Fruit fly (Drosophila melanogaster) whole organism, embryonic: ENCODE data around the gene Eig71Eg.
A peak's percentile ranks its signal among the peaks of the same experiment; 100 is the strongest.

Experiments used
- BEAF-32 ChIP-seq: fragments of 200-800 bp; sonication (Bioruptor generic); optimal IDR thresholded peaks from 3 replicates; lab custom pipeline; 2017; ENCODE audit warnings: missing biosample characterization, missing genetic modification characterization, mild to moderate bottlenecking, moderate library complexity, missing genetic modification reagents
- BtbVII ChIP-seq: fragments of 200-800 bp; sonication (Bioruptor generic); optimal IDR thresholded peaks from 3 replicates; lab custom pipeline; 2017; ENCODE audit warnings: missing biosample characterization, mild to moderate bottlenecking, missing genetic modification characterization
- C15 ChIP-seq: fragments of 200-800 bp; sonication (Bioruptor generic); IDR thresholded peaks from 3 replicates; pipeline ENCODE4 v1.3.6; 2022; ENCODE audit warnings: missing biosample characterization, missing genetic modification characterization
- CG11696 ChIP-seq: fragments of 200-800 bp; sonication (Bioruptor generic); IDR thresholded peaks from 2 replicates; pipeline ENCODE4 v1.3.6; 2022; ENCODE audit warnings: missing biosample characterization, missing genetic modification characterization
- CG12155 ChIP-seq: fragments of 200-800 bp; sonication (Bioruptor generic); optimal IDR thresholded peaks from 3 replicates; lab custom pipeline; 2016; ENCODE audit warnings: missing biosample characterization, missing genetic modification characterization
- CG13424 ChIP-seq: fragments of 200-800 bp; sonication (Bioruptor generic); optimal IDR thresholded peaks from 2 replicates; lab custom pipeline; 2019; ENCODE audit warnings: missing biosample characterization, mild to moderate bottlenecking, missing genetic modification characterization, moderate library complexity
- CG16779 ChIP-seq: fragments of 200-800 bp; sonication (Bioruptor generic); IDR thresholded peaks from 2 replicates; pipeline ENCODE4 v1.3.6; 2022; ENCODE audit warnings: missing biosample characterization, missing genetic modification characterization
- CG17186 ChIP-seq: fragments of 200-800 bp; sonication (Bioruptor generic); optimal IDR thresholded peaks from 3 replicates; lab custom pipeline; 2017; ENCODE audit warnings: missing biosample characterization, missing genetic modification reagents, missing genetic modification characterization
- CG18476 ChIP-seq: fragments of 200-800 bp; sonication (Bioruptor generic); optimal IDR thresholded peaks from 2 replicates; lab custom pipeline; 2016; ENCODE audit warnings: missing biosample characterization, mild to moderate bottlenecking, missing genetic modification characterization
- CG2202 ChIP-seq: fragments of 200-800 bp; sonication (Bioruptor generic); optimal IDR thresholded peaks from 2 replicates; lab custom pipeline; 2018; ENCODE audit warnings: missing biosample characterization, mild to moderate bottlenecking, missing genetic modification characterization
- CG2678 ChIP-seq: fragments of 200-800 bp; sonication (Bioruptor generic); optimal IDR thresholded peaks from 3 replicates; lab custom pipeline; 2019; ENCODE audit warnings: missing biosample characterization, mild to moderate bottlenecking, missing genetic modification characterization, moderate library complexity
- CG2712 ChIP-seq: fragments of 200-800 bp; optimal IDR thresholded peaks from 3 replicates; lab custom pipeline; 2019; ENCODE audit warnings: missing biosample characterization, mild to moderate bottlenecking, missing genetic modification characterization, moderate library complexity
- CG32767 ChIP-seq: fragments of 200-800 bp; sonication (Bioruptor generic); IDR thresholded peaks from 2 replicates; pipeline ENCODE4 v1.3.6; 2022; ENCODE audit warnings: missing biosample characterization, missing genetic modification characterization
- CG34224 ChIP-seq: fragments of 200-800 bp; sonication (Bioruptor generic); IDR thresholded peaks from 3 replicates; pipeline ENCODE4 v1.3.6; 2022; ENCODE audit warnings: missing biosample characterization, missing genetic modification characterization; ENCODE audit not compliant: partially characterized antibody
- CG3838 ChIP-seq: fragments of 200-800 bp; sonication (Bioruptor generic); optimal IDR thresholded peaks from 3 replicates; lab custom pipeline; 2016; ENCODE audit warnings: missing biosample characterization, missing genetic modification characterization
- CG7357 ChIP-seq: fragments of 200-800 bp; sonication (Bioruptor generic); IDR thresholded peaks from 3 replicates; pipeline ENCODE4 v1.3.6; 2022; ENCODE audit warnings: missing biosample characterization, missing genetic modification characterization
- CG8765 ChIP-seq: fragments of 200-800 bp; sonication (Bioruptor generic); IDR thresholded peaks from 2 replicates; pipeline ENCODE4 v1.3.6; 2022; ENCODE audit warnings: missing biosample characterization, missing genetic modification characterization
- CG8924 ChIP-seq: fragments of 200-800 bp; optimal IDR thresholded peaks from 3 replicates; lab custom pipeline; 2019; ENCODE audit warnings: missing biosample characterization, mild to moderate bottlenecking, missing genetic modification characterization, moderate library complexity
- CoRest ChIP-seq: fragments of 200-800 bp; sonication (Bioruptor generic); optimal IDR thresholded peaks from 3 replicates; lab custom pipeline; 2018; ENCODE audit warnings: missing biosample characterization, mild to moderate bottlenecking, missing genetic modification characterization, moderate library complexity
- Dad ChIP-seq: fragments of 200-800 bp; sonication (Bioruptor generic); optimal IDR thresholded peaks from 3 replicates; lab custom pipeline; 2016; ENCODE audit warnings: missing biosample characterization, missing genetic modification characterization
- Dek ChIP-seq: fragments of 200-800 bp; sonication (Bioruptor generic); optimal IDR thresholded peaks from 3 replicates; lab custom pipeline; 2019; ENCODE audit warnings: missing biosample characterization, mild to moderate bottlenecking, missing genetic modification characterization, moderate library complexity
- Drgx ChIP-seq: fragments of 200-800 bp; sonication (Bioruptor generic); IDR thresholded peaks from 2 replicates; pipeline ENCODE4 v1.3.6; 2022; ENCODE audit warnings: missing biosample characterization, missing genetic modification characterization
- ERR ChIP-seq: fragments of 200-800 bp; sonication (Bioruptor generic); optimal IDR thresholded peaks from 2 replicates; lab custom pipeline; 2016; ENCODE audit warnings: missing biosample characterization, missing genetic modification characterization
- Gug ChIP-seq: fragments of 200-800 bp; sonication (Bioruptor generic); IDR thresholded peaks from 4 replicates; pipeline ENCODE4 v1.3.6; 2022; ENCODE audit warnings: missing biosample characterization, missing genetic modification characterization
- HmgD ChIP-seq: fragments of 200-800 bp; sonication (Bioruptor generic); optimal IDR thresholded peaks from 3 replicates; lab custom pipeline; 2016; ENCODE audit warnings: missing biosample characterization, missing genetic modification characterization
- Max ChIP-seq: fragments of 200-800 bp; sonication (Bioruptor generic); optimal IDR thresholded peaks from 2 replicates; lab custom pipeline; 2016; ENCODE audit warnings: missing biosample characterization, mild to moderate bottlenecking, missing genetic modification characterization
- Mes4 ChIP-seq: fragments of 200-800 bp; sonication (Bioruptor generic); optimal IDR thresholded peaks from 2 replicates; lab custom pipeline; 2016; ENCODE audit warnings: missing biosample characterization, missing genetic modification characterization
- Sox102F ChIP-seq: fragments of 200-800 bp; sonication (Bioruptor generic); optimal IDR thresholded peaks from 2 replicates; lab custom pipeline; 2018; ENCODE audit warnings: missing biosample characterization, mild to moderate bottlenecking, missing genetic modification characterization, moderate library complexity
- Sry-β ChIP-seq: fragments of 200-800 bp; sonication (Bioruptor generic); optimal IDR thresholded peaks from 2 replicates; lab custom pipeline; 2018; ENCODE audit warnings: missing biosample characterization, mild to moderate bottlenecking, missing genetic modification characterization, moderate library complexity
- Taf1 ChIP-seq: fragments of 200-800 bp; sonication (Bioruptor generic); IDR thresholded peaks from 2 replicates; pipeline ENCODE4 v1.3.6; 2022; ENCODE audit warnings: missing biosample characterization, missing genetic modification characterization
- az2 ChIP-seq: fragments of 200-800 bp; sonication (Bioruptor generic); optimal IDR thresholded peaks from 3 replicates; lab custom pipeline; 2016; ENCODE audit warnings: missing biosample characterization, missing genetic modification characterization
- cas ChIP-seq: fragments of 200-800 bp; sonication (Bioruptor generic); IDR thresholded peaks from 2 replicates; pipeline ENCODE4 v1.3.6; 2022; ENCODE audit warnings: missing biosample characterization, missing genetic modification characterization
- caup ChIP-seq: fragments of 200-800 bp; sonication (Bioruptor generic); optimal IDR thresholded peaks from 3 replicates; lab custom pipeline; 2017; ENCODE audit warnings: missing biosample characterization, mild to moderate bottlenecking, missing genetic modification characterization, moderate library complexity; ENCODE audit not compliant: severe bottlenecking
- cwo ChIP-seq: fragments of 200-800 bp; sonication (Bioruptor generic); optimal IDR thresholded peaks from 3 replicates; lab custom pipeline; 2017; ENCODE audit warnings: missing biosample characterization, missing genetic modification characterization, mild to moderate bottlenecking, moderate library complexity, missing genetic modification reagents
- disco-r ChIP-seq: fragments of 200-800 bp; sonication (Bioruptor generic); optimal IDR thresholded peaks from 2 replicates; lab custom pipeline; 2016; ENCODE audit warnings: missing biosample characterization, missing genetic modification characterization
- ftz-f1 ChIP-seq: fragments of 200-800 bp; sonication (Bioruptor generic); optimal IDR thresholded peaks from 2 replicates; lab custom pipeline; 2016; ENCODE audit warnings: missing biosample characterization, missing genetic modification characterization
- gcm2 ChIP-seq: fragments of 200-800 bp; sonication (Bioruptor generic); optimal IDR thresholded peaks from 2 replicates; lab custom pipeline; 2016; ENCODE audit warnings: missing biosample characterization, missing genetic modification characterization
- ham ChIP-seq: fragments of 200-800 bp; sonication (Bioruptor generic); IDR thresholded peaks from 2 replicates; pipeline ENCODE4 v1.3.6; 2022; ENCODE audit warnings: missing biosample characterization, missing genetic modification characterization
- lola ChIP-seq, 3 experiments: fragments of >200 bp in 2 of 3; fragments of 200-800 bp in 1 of 3; sonication (Bioruptor generic) in 1 of 3; optimal IDR thresholded peaks; 2 replicates each; lab custom pipeline; 2017 to 2019; ENCODE audit warnings: missing biosample characterization in 3 of 3, missing genetic modification characterization in 3 of 3, mild to moderate bottlenecking in 1 of 3, moderate library complexity in 1 of 3
- lov ChIP-seq, 2 experiments: fragments of 200-800 bp in 1 of 2; fragments of >200 bp in 1 of 2; sonication (Bioruptor generic) in 1 of 2; IDR thresholded peaks in 1 of 2; optimal IDR thresholded peaks in 1 of 2; 2 replicates in 1 of 2; 3 replicates in 1 of 2; pipeline versions ENCODE4 v1.3.6 to Lab custom; 2017 to 2022; ENCODE audit warnings: missing biosample characterization in 1 of 2, missing genetic modification characterization in 1 of 2
- nmo ChIP-seq: fragments of 200-800 bp; sonication (Bioruptor generic); optimal IDR thresholded peaks from 2 replicates; lab custom pipeline; 2018; ENCODE audit warnings: missing biosample characterization, mild to moderate bottlenecking, missing genetic modification characterization, moderate library complexity
- pb ChIP-seq: fragments of 200-800 bp; sonication (Bioruptor generic); optimal IDR thresholded peaks from 3 replicates; lab custom pipeline; 2016; ENCODE audit warnings: missing biosample characterization, missing genetic modification characterization
- pum ChIP-seq: fragments of 200-800 bp; sonication (Bioruptor generic); optimal IDR thresholded peaks from 2 replicates; lab custom pipeline; 2016; ENCODE audit warnings: missing biosample characterization, missing genetic modification characterization
- ranshi ChIP-seq: fragments of 200-800 bp; sonication (Bioruptor generic); IDR thresholded peaks from 2 replicates; pipeline ENCODE4 v1.3.6; 2022; ENCODE audit warnings: missing biosample characterization, missing genetic modification characterization
- sens ChIP-seq: fragments of 200-800 bp; sonication (Bioruptor generic); peaks from one replicate; lab custom pipeline; 2016; ENCODE audit warnings: missing biosample characterization, missing genetic modification characterization
- sna ChIP-seq: fragments of 200-800 bp; sonication (Bioruptor generic); IDR thresholded peaks from 2 replicates; pipeline ENCODE4 v1.3.6; 2022; ENCODE audit warnings: missing biosample characterization, missing genetic modification characterization; ENCODE audit not compliant: partially characterized antibody
- ssp ChIP-seq: fragments of 200-800 bp; sonication (Bioruptor generic); IDR thresholded peaks from 2 replicates; pipeline ENCODE4 v1.3.6; 2022; ENCODE audit warnings: missing biosample characterization, missing genetic modification characterization
- wek ChIP-seq: fragments of 200-800 bp; sonication (Bioruptor generic); optimal IDR thresholded peaks from 3 replicates; lab custom pipeline; 2018; ENCODE audit warnings: missing biosample characterization, mild to moderate bottlenecking, missing genetic modification characterization, moderate library complexity

The Eig71Eg gene

DNA sequence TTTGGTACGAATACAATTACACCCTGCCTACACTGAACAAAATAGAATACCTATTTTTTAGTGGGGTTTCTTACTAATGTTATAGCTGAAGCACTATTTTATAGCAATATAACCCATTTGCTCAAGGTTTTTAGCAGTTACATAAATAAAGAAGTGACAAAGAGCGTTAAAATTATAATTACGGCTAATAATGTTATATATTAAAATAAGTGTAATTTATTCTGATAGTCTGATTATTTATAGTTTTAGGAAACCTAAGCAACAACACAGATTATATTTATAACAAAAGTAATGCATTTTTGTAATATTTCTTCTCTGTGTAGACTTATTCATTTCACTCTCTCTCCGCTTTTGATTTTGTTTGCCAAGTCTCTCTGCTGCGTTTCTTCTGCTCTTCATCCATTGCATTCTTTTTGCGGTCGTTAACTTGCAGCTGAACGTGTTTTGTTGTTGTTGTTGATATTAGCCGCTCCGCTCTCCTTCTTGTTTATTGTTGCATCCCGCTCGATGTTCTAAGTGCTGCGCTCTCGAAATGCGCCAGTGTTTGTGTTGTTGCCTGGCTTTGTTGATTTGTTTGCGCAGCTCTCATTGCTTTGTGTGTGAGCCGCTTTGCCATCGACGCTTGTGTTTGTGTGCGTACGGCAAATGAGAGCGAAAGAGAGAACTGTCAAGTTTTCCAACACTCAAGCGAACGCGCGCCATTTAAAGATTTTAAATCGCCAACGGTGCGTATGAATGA, 31.6 kb upstream of the Eig71Eg start (continued):
- TF ChIP-seq cwo (GFP tag; lab: Kevin White, UChicago) (peak; percentile 88), CG12155 (GFP tag; lab: Kevin White, UChicago) (peak; percentile 75), Drgx (peak; percentile 90), CG13424 (peak; percentile 94), CG2678 (tag; lab: Kevin White, UChicago) (peak; percentile 97), Max (GFP tag; lab: Kevin White, UChicago) (peak; percentile 73), Mes4 (GFP tag; lab: Kevin White, UChicago) (no peak), Gug (GFP tag; lab: Robert Waterston, UW) (peak; percentile 65; the same call in 3 of the 4 replicates), CG16779 (GFP tag; lab: Robert Waterston, UW) (no peak), az2 (GFP tag; lab: Kevin White, UChicago) (peak; percentile 89), lov (optimal IDR thresholded peaks at IDR 0.05; lab: Kevin White, UChicago) (no peak), lov (GFP tag; IDR thresholded peaks at IDR 0.05; lab: Robert Waterston, UW) (0 out of 3 replicates have a peak, but pooled peaks have one; percentile 19), BtbVII (peak; percentile 89), Dad (no peak), caup (GFP tag; lab: Kevin White, UChicago) (peak; percentile 81), C15 (GFP tag; lab: Robert Waterston, UW) (peak; percentile 76; the same call in 2 of the 3 replicates), CG34224 (GFP tag; lab: Robert Waterston, UW) (no peak), CG2202 (tag; lab: Kevin White, UChicago) (peak; percentile 70), HmgD (no peak), sna (GFP tag; lab: Robert Waterston, UW) (no peak), disco-r (no peak), ranshi (GFP tag; lab: Robert Waterston, UW) (peak; percentile 78), lola (GFP tag; optimal IDR thresholded peaks at IDR 0.05; lab: Kevin White, UChicago) (peak in 1 of 3 experiments; percentile 90), ERR (no peak), wek (GFP tag; lab: Kevin White, UChicago) (peak; percentile 71), CG17186 (GFP tag; lab: Kevin White, UChicago) (peak; percentile 17), CG8765 (GFP tag; lab: Robert Waterston, UW) (peak; percentile 34; the same call in 1 of the 2 replicates), CG2712 (peak; percentile 95), CG32767 (peak; percentile 80), Sox102F (GFP tag; lab: Kevin White, UChicago) (peak; percentile 97), pb (GFP tag; lab: Kevin White, UChicago) (peak; percentile 12), Dek (tag; lab: Kevin White, UChicago) (peak; percentile 92), nmo (GFP tag; lab: Kevin White, UChicago) (peak; percentile 98), CG7357 (GFP tag; lab: Robert Waterston, UW) (peak; percentile 84), Sry-β (GFP tag; lab: Kevin White, UChicago) (peak; percentile 44), CG3838 (GFP tag; lab: Kevin White, UChicago) (peak; percentile 91), sens (GFP tag; lab: Kevin White, UChicago) (peak; percentile 93), CG11696 (GFP tag; lab: Robert Waterston, UW) (peak; percentile 44; the same call in 1 of the 2 replicates), ham (GFP tag; lab: Robert Waterston, UW) (no peak), BEAF-32 (GFP tag; lab: Kevin White, UChicago) (no peak), CG8924 (peak; percentile 95), ssp (GFP tag; lab: Robert Waterston, UW) (peak; percentile 79), CG18476 (peak; percentile 76), Taf1 (GFP tag; lab: Robert Waterston, UW) (peak; percentile 31; the same call in 1 of the 2 replicates), CoRest (tag; lab: Kevin White, UChicago) (peak; percentile 97), gcm2 (GFP tag; lab: Kevin White, UChicago) (no peak), ftz-f1 (GFP tag; lab: Kevin White, UChicago) (no peak), pum (peak; percentile 2), cas (GFP tag; lab: Robert Waterston, UW) (peak; percentile 49; the same call in 1 of the 2 replicates)
